Fruit fly (Drosophila melanogaster): ENCODE results near the gene beat-VII.

The beat-VII gene

dm6 chr3R:26615428-26615827 lies 66.3 kb downstream of the beat-VII start:
- TF ChIP-seq CG12768 (GFP tag; optimal IDR thresholded peaks at IDR 0.05) (no peak), cic (GFP tag; optimal IDR thresholded peaks at IDR 0.05) (no peak), pad (GFP tag; optimal IDR thresholded peaks at IDR 0.05) (no peak), CG7101 (tag; optimal IDR thresholded peaks at IDR 0.05) (no peak), Crg-1 (GFP tag; optimal IDR thresholded peaks at IDR 0.05) (no peak), tj (GFP tag; optimal IDR thresholded peaks at IDR 0.05) (no peak), CG1620 (GFP tag; optimal IDR thresholded peaks at IDR 0.05) (no peak), Mnt (GFP tag; optimal IDR thresholded peaks at IDR 0.05) (no peak), kay (GFP tag; ENCODE audit: borderline replicate concordance) (no peak), CG14711 (tag; optimal IDR thresholded peaks at IDR 0.05) (no peak), CG33017 (tag; optimal IDR thresholded peaks at IDR 0.05) (no peak), Hr96 (GFP tag; optimal IDR thresholded peaks at IDR 0.05) (no peak), CG11617 (GFP tag; optimal IDR thresholded peaks at IDR 0.05) (no peak), CG7045 (GFP tag; optimal IDR thresholded peaks at IDR 0.05) (no peak)

DNA sequence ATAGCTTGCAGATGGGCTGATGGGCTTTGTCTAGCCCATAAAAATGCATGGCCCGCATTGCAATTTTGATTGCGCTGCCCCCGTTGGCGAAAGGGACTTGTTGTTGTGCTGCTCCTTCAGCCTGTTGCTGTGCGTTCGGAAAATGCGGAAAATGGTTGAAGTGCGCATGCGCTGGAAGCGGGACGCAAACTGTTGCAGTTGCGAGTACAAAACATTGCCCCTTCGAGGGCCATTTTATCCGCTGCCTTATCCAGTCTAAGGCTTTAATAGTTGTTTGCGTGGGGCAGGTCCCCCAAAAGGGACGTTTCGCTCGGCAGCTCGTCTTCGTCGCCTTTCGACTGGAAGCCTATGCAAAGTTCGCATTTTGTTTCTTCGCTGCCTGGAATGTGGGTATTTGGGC lies 75.3 kb downstream of the beat-VII start:
- TF ChIP-seq CG5204 (GFP tag; optimal IDR thresholded peaks at IDR 0.05), result no peak
- TF ChIP-seq Mnt (GFP tag; optimal IDR thresholded peaks at IDR 0.05), result no peak
- TF ChIP-seq pad (GFP tag; optimal IDR thresholded peaks at IDR 0.05), result peak; percentile 80
- no peak for TF ChIP-seq cnc (optimal IDR thresholded peaks at IDR 0.05)
- no peak for TF ChIP-seq CG11617 (GFP tag; optimal IDR thresholded peaks at IDR 0.05)
- TF ChIP-seq CG1620 (GFP tag; optimal IDR thresholded peaks at IDR 0.05), result no peak

Data from whole organism, adult.